Fruit fly (Drosophila melanogaster) whole organism, embryonic: ENCODE data around the gene CG2528.

Source experiments
- ATbp ChIP-seq: fragments of 200-800 bp; sonication (Bioruptor generic); optimal IDR thresholded peaks from 2 replicates; lab custom pipeline; 2017; ENCODE audit warnings: missing biosample characterization, mild to moderate bottlenecking, missing genetic modification characterization, missing genetic modification reagents
- Bgb ChIP-seq: fragments of 200-800 bp; sonication (Bioruptor generic); IDR thresholded peaks from 2 replicates; pipeline ENCODE4 v1.3.6; 2022; ENCODE audit warnings: missing biosample characterization, missing genetic modification characterization; ENCODE audit not compliant: partially characterized antibody
- C15 ChIP-seq: fragments of 200-800 bp; sonication (Bioruptor generic); IDR thresholded peaks from 3 replicates; pipeline ENCODE4 v1.3.6; 2022; ENCODE audit warnings: missing biosample characterization, missing genetic modification characterization
- CG10267 ChIP-seq: fragments of 200-800 bp; sonication (Bioruptor generic); optimal IDR thresholded peaks from 2 replicates; lab custom pipeline; 2018; ENCODE audit warnings: missing biosample characterization, mild to moderate bottlenecking, missing genetic modification characterization, moderate library complexity
- CG11560 ChIP-seq: fragments of 200-800 bp; sonication (Bioruptor generic); IDR thresholded peaks from 3 replicates; pipeline ENCODE4 v1.3.6; 2022; ENCODE audit warnings: missing biosample characterization, missing genetic modification characterization
- CG11723 ChIP-seq: fragments of 200-800 bp; sonication (Bioruptor generic); optimal IDR thresholded peaks from 2 replicates; lab custom pipeline; 2017; ENCODE audit warnings: missing biosample characterization, mild to moderate bottlenecking, missing genetic modification characterization
- CG12104 ChIP-seq: fragments of 200-800 bp; sonication (Bioruptor generic); optimal IDR thresholded peaks from 3 replicates; lab custom pipeline; 2016; ENCODE audit warnings: missing biosample characterization, missing genetic modification characterization
- CG13287 ChIP-seq: fragments of 200-800 bp; sonication (Bioruptor generic); IDR thresholded peaks from 2 replicates; pipeline ENCODE4 v1.3.6; 2022; ENCODE audit warnings: missing biosample characterization, missing genetic modification characterization; ENCODE audit not compliant: partially characterized antibody
- CG14050 ChIP-seq: fragments of 200-800 bp; sonication (Bioruptor generic); IDR thresholded peaks from 3 replicates; pipeline ENCODE4 v1.3.6; 2022; ENCODE audit warnings: missing biosample characterization, missing genetic modification characterization
- CG15696 ChIP-seq: fragments of 200-800 bp; sonication (Bioruptor generic); optimal IDR thresholded peaks from 2 replicates; lab custom pipeline; 2019; ENCODE audit warnings: missing biosample characterization, mild to moderate bottlenecking, missing genetic modification characterization, moderate library complexity
- CG1647 ChIP-seq: fragments of 200-800 bp; sonication (Bioruptor generic); optimal IDR thresholded peaks from 3 replicates; lab custom pipeline; 2016; ENCODE audit warnings: missing biosample characterization, missing genetic modification characterization
- CG18476 ChIP-seq: fragments of 200-800 bp; sonication (Bioruptor generic); optimal IDR thresholded peaks from 2 replicates; lab custom pipeline; 2016; ENCODE audit warnings: missing biosample characterization, mild to moderate bottlenecking, missing genetic modification characterization
- CG2116 ChIP-seq: fragments of 200-800 bp; sonication (Bioruptor generic); optimal IDR thresholded peaks from 3 replicates; lab custom pipeline; 2018; ENCODE audit warnings: missing biosample characterization, mild to moderate bottlenecking, missing genetic modification characterization
- CG2889 ChIP-seq: fragments of 200-800 bp; sonication (Bioruptor generic); IDR thresholded peaks from 3 replicates; pipeline ENCODE4 v1.3.6; 2022; ENCODE audit warnings: missing biosample characterization, missing genetic modification characterization
- CG34224 ChIP-seq: fragments of 200-800 bp; sonication (Bioruptor generic); IDR thresholded peaks from 3 replicates; pipeline ENCODE4 v1.3.6; 2022; ENCODE audit warnings: missing biosample characterization, missing genetic modification characterization; ENCODE audit not compliant: partially characterized antibody
- CG4282 ChIP-seq: fragments of 200-800 bp; sonication (Bioruptor generic); optimal IDR thresholded peaks from 2 replicates; lab custom pipeline; 2016; ENCODE audit warnings: missing biosample characterization, missing genetic modification characterization
- CG4328 ChIP-seq: fragments of 200-800 bp; sonication (Bioruptor generic); optimal IDR thresholded peaks from 3 replicates; lab custom pipeline; 2017; ENCODE audit warnings: missing biosample characterization, missing genetic modification reagents, missing genetic modification characterization
- CG5180 ChIP-seq: fragments of 200-800 bp; sonication (Bioruptor generic); optimal IDR thresholded peaks from 3 replicates; lab custom pipeline; 2017; ENCODE audit warnings: missing biosample characterization, missing genetic modification characterization, mild to moderate bottlenecking, moderate library complexity, missing genetic modification reagents
- CG6175 ChIP-seq: fragments of 200-800 bp; sonication (Bioruptor generic); IDR thresholded peaks from 3 replicates; pipeline ENCODE4 v1.3.6; 2022; ENCODE audit warnings: missing biosample characterization, missing genetic modification characterization
- CG6854 ChIP-seq: fragments of 200-800 bp; sonication (Bioruptor generic); optimal IDR thresholded peaks from 3 replicates; lab custom pipeline; 2017; ENCODE audit warnings: missing biosample characterization, mild to moderate bottlenecking, missing genetic modification characterization
- CG7963 ChIP-seq: fragments of 200-800 bp; sonication (Bioruptor generic); IDR thresholded peaks from 3 replicates; pipeline ENCODE4 v1.3.6; 2022; ENCODE audit warnings: missing biosample characterization, missing genetic modification characterization; ENCODE audit not compliant: partially characterized antibody
- CG9215 ChIP-seq: fragments of 200-800 bp; sonication (Bioruptor generic); IDR thresholded peaks from 2 replicates; pipeline ENCODE4 v1.3.6; 2022; ENCODE audit warnings: missing biosample characterization, missing genetic modification characterization
- CG9609 ChIP-seq: fragments of 200-800 bp; sonication (Bioruptor generic); optimal IDR thresholded peaks from 3 replicates; lab custom pipeline; 2016; ENCODE audit warnings: missing biosample characterization, missing genetic modification characterization
- CG9727 ChIP-seq: fragments of 200-800 bp; sonication (Bioruptor generic); optimal IDR thresholded peaks from 3 replicates; lab custom pipeline; 2017; ENCODE audit warnings: missing biosample characterization, mild to moderate bottlenecking, missing genetic modification characterization
- D19A ChIP-seq: fragments of 200-800 bp; optimal IDR thresholded peaks from 3 replicates; lab custom pipeline; 2019; ENCODE audit warnings: missing biosample characterization, mild to moderate bottlenecking, missing genetic modification characterization, moderate library complexity
- E2f1 ChIP-seq: fragments of 200-800 bp; sonication (Bioruptor generic); IDR thresholded peaks from 2 replicates; pipeline ENCODE4 v1.3.6; 2022; ENCODE audit warnings: missing biosample characterization, missing genetic modification characterization
- Ets65A ChIP-seq: fragments of 200-800 bp; sonication (Bioruptor generic); peaks from one replicate; lab custom pipeline; 2016; ENCODE audit warnings: missing biosample characterization, missing genetic modification characterization
- HLH4C ChIP-seq: fragments of 200-800 bp; sonication (Bioruptor generic); IDR thresholded peaks from 3 replicates; pipeline ENCODE4 v1.3.6; 2022; ENCODE audit warnings: missing biosample characterization, missing genetic modification characterization; ENCODE audit not compliant: partially characterized antibody
- Jarid2 ChIP-seq: fragments of 200-800 bp; sonication (Bioruptor generic); optimal IDR thresholded peaks from 3 replicates; lab custom pipeline; 2017; ENCODE audit warnings: mild to moderate bottlenecking, missing biosample characterization, missing genetic modification reagents, missing genetic modification characterization
- Lim3 ChIP-seq: fragments of 200-800 bp; sonication (Bioruptor generic); IDR thresholded peaks from 2 replicates; pipeline ENCODE4 v1.3.6; 2022; ENCODE audit warnings: missing biosample characterization, missing genetic modification characterization
- Max ChIP-seq: fragments of 200-800 bp; sonication (Bioruptor generic); optimal IDR thresholded peaks from 2 replicates; lab custom pipeline; 2016; ENCODE audit warnings: missing biosample characterization, mild to moderate bottlenecking, missing genetic modification characterization
- Rx ChIP-seq: fragments of 200-800 bp; sonication (Bioruptor generic); IDR thresholded peaks from 2 replicates; pipeline ENCODE4 v1.3.6; 2022; ENCODE audit warnings: missing biosample characterization, missing genetic modification characterization
- TFAM ChIP-seq: fragments of 200-800 bp; sonication (Bioruptor generic); optimal IDR thresholded peaks from 2 replicates; lab custom pipeline; 2017; ENCODE audit warnings: missing biosample characterization, missing genetic modification characterization, inconsistent platforms
- Xrp1 ChIP-seq: fragments of 200-800 bp; sonication (Bioruptor generic); IDR thresholded peaks from 2 replicates; pipeline ENCODE4 v1.3.6; 2022; ENCODE audit warnings: missing biosample characterization, missing genetic modification characterization
- ab ChIP-seq: fragments of 200-800 bp; sonication (Bioruptor generic); optimal IDR thresholded peaks from 2 replicates; lab custom pipeline; 2016; ENCODE audit warnings: missing biosample characterization, missing genetic modification characterization
- cg ChIP-seq: fragments of 200-800 bp; sonication (Bioruptor generic); optimal IDR thresholded peaks from 3 replicates; lab custom pipeline; 2019; ENCODE audit warnings: missing biosample characterization, mild to moderate bottlenecking, missing genetic modification characterization, moderate library complexity
- dan ChIP-seq: fragments of 200-800 bp; sonication (Bioruptor generic); IDR thresholded peaks from 2 replicates; pipeline ENCODE4 v1.3.6; 2022; ENCODE audit warnings: missing biosample characterization, missing genetic modification characterization
- dmrt99B ChIP-seq: fragments of 200-800 bp; sonication (Bioruptor generic); optimal IDR thresholded peaks from 2 replicates; lab custom pipeline; 2018; ENCODE audit warnings: missing biosample characterization, mild to moderate bottlenecking, missing genetic modification characterization, moderate library complexity
- dysf ChIP-seq: fragments of 200-800 bp; sonication (Bioruptor generic); IDR thresholded peaks from 3 replicates; pipeline ENCODE4 v1.3.6; 2022; ENCODE audit warnings: missing biosample characterization, missing genetic modification characterization
- fd96Cb ChIP-seq: fragments of 200-800 bp; sonication (Bioruptor generic); optimal IDR thresholded peaks from 2 replicates; lab custom pipeline; 2018; ENCODE audit warnings: missing biosample characterization, mild to moderate bottlenecking, missing genetic modification characterization, moderate library complexity
- hb ChIP-seq: fragments of 200-800 bp; sonication (Bioruptor generic); IDR thresholded peaks from 3 replicates; pipeline ENCODE4 v1.3.6; 2022; ENCODE audit warnings: missing biosample characterization, missing genetic modification characterization; ENCODE audit not compliant: partially characterized antibody
- hkb ChIP-seq, 2 experiments: fragments of 200-800 bp in 1 of 2; fragments of >200 bp in 1 of 2; sonication (Bioruptor generic) in 1 of 2; IDR thresholded peaks in 1 of 2; optimal IDR thresholded peaks in 1 of 2; 2 replicates each; pipeline versions ENCODE4 v1.3.6 to Lab custom; 2017 to 2022; ENCODE audit warnings: missing biosample characterization in 1 of 2, missing genetic modification characterization in 1 of 2
- mirr ChIP-seq: fragments of 200-800 bp; sonication (Bioruptor generic); optimal IDR thresholded peaks from 3 replicates; lab custom pipeline; 2018; ENCODE audit warnings: missing biosample characterization, mild to moderate bottlenecking, missing genetic modification characterization
- nau ChIP-seq: fragments of 200-800 bp; sonication (Bioruptor generic); optimal IDR thresholded peaks from 3 replicates; lab custom pipeline; 2017; ENCODE audit warnings: missing biosample characterization, mild to moderate bottlenecking, missing genetic modification characterization, missing genetic modification reagents
- p53 ChIP-seq: fragments of 200-800 bp; sonication (Bioruptor generic); optimal IDR thresholded peaks from 2 replicates; lab custom pipeline; 2016; ENCODE audit warnings: missing biosample characterization, missing genetic modification characterization
- pan ChIP-seq, 4 experiments: fragments of >200 bp in 3 of 4; fragments of 200-800 bp in 1 of 4; sonication (Bioruptor generic) in 1 of 4; optimal IDR thresholded peaks in 3 of 4; IDR thresholded peaks in 1 of 4; 2 replicates each; pipeline versions ENCODE4 v1.3.6 to Lab custom; 2017 to 2022; ENCODE audit warnings: missing biosample characterization in 2 of 4, missing genetic modification characterization in 2 of 4, mixed read lengths in 1 of 4
- shn ChIP-seq: fragments of 200-800 bp; sonication (Bioruptor generic); optimal IDR thresholded peaks from 3 replicates; lab custom pipeline; 2016; ENCODE audit warnings: missing biosample characterization, missing genetic modification characterization
- ssp ChIP-seq: fragments of 200-800 bp; sonication (Bioruptor generic); IDR thresholded peaks from 2 replicates; pipeline ENCODE4 v1.3.6; 2022; ENCODE audit warnings: missing biosample characterization, missing genetic modification characterization
- usp ChIP-seq: fragments of >200 bp; optimal IDR thresholded peaks from 2 replicates; lab custom pipeline; 2017; ENCODE audit warnings: missing biosample characterization, missing genetic modification characterization
- vfl ChIP-seq: fragments of 200-800 bp; sonication (Bioruptor generic); optimal IDR thresholded peaks from 2 replicates; lab custom pipeline; 2016; ENCODE audit warnings: missing biosample characterization, missing genetic modification characterization

The CG2528 gene

dm6 chr2L:22024362-22024761 is 31.6 kb upstream of the CG2528 start (continued):
- TF ChIP-seq CG5180 (GFP tag; lab: Kevin White, UChicago) (no peak), ssp (no peak), CG2116 (GFP tag; lab: Kevin White, UChicago) (no peak), shn (GFP tag; lab: Kevin White, UChicago) (no peak), hkb (optimal IDR thresholded peaks at IDR 0.05; lab: Kevin White, UChicago) (peak; percentile 48), hkb (GFP tag; IDR thresholded peaks at IDR 0.05; lab: Robert Waterston, UW) (no peak), nau (GFP tag; lab: Kevin White, UChicago) (no peak), C15 (GFP tag; lab: Robert Waterston, UW) (no peak), CG6854 (GFP tag; lab: Kevin White, UChicago) (no peak), D19A (tag; lab: Kevin White, UChicago) (no peak), CG11723 (GFP tag; lab: Kevin White, UChicago) (no peak), CG9727 (GFP tag; lab: Kevin White, UChicago) (no peak), CG12104 (no peak), ATbp (GFP tag; lab: Kevin White, UChicago) (no peak), CG11560 (tag; lab: Robert Waterston, UW) (no peak), dmrt99B (no peak), CG10267 (tag; lab: Kevin White, UChicago) (no peak), Ets65A (GFP tag; lab: Kevin White, UChicago) (peak; percentile 20), Xrp1 (no peak), CG2889 (no peak), p53 (GFP tag; lab: Kevin White, UChicago) (no peak), CG34224 (GFP tag; lab: Robert Waterston, UW) (0 out of 3 replicates have a peak, but pooled peaks have one; percentile 58), Max (GFP tag; lab: Kevin White, UChicago) (no peak), CG18476 (GFP tag; lab: Kevin White, UChicago) (no peak), CG4328 (GFP tag; lab: Kevin White, UChicago) (no peak), CG15696 (tag; lab: Kevin White, UChicago) (no peak), CG4282 (no peak), CG9609 (GFP tag; lab: Kevin White, UChicago) (no peak), Rx (GFP tag; lab: Robert Waterston, UW) (no peak), fd96Cb (tag; lab: Kevin White, UChicago) (no peak), usp (GFP tag; lab: Kevin White, UChicago) (no peak), mirr (GFP tag; lab: Kevin White, UChicago) (peak; percentile 39), vfl (GFP tag; lab: Kevin White, UChicago) (no peak), dan (GFP tag; lab: Robert Waterston, UW) (no peak), CG9215 (GFP tag; lab: Robert Waterston, UW) (no peak), Jarid2 (GFP tag; lab: Kevin White, UChicago) (peak; percentile 77), E2f1 (GFP tag; lab: Robert Waterston, UW) (no peak), Lim3 (GFP tag; lab: Robert Waterston, UW) (no peak), CG14050 (GFP tag; lab: Robert Waterston, UW) (no peak), CG6175 (GFP tag; lab: Robert Waterston, UW) (no peak), Bgb (GFP tag; lab: Robert Waterston, UW) (peak; percentile 79), CG13287 (GFP tag; lab: Robert Waterston, UW) (peak; percentile 61), CG7963 (GFP tag; lab: Robert Waterston, UW) (no peak), ab (GFP tag; lab: Kevin White, UChicago) (no peak), CG1647 (GFP tag; lab: Kevin White, UChicago) (no peak), cg (GFP tag; lab: Kevin White, UChicago) (peak; percentile 85), TFAM (GFP tag; lab: Kevin White, UChicago) (no peak), dysf (GFP tag; lab: Robert Waterston, UW) (no peak; the same call in 2 of the 3 replicates), hb (GFP tag; lab: Robert Waterston, UW) (no peak), pan (optimal IDR thresholded peaks at IDR 0.05; lab: Kevin White, UChicago) (no peak), pan (GFP tag; optimal IDR thresholded peaks at IDR 0.05 in 1 of 2, IDR thresholded peaks at IDR 0.05 in 1 of 2) (no peak), HLH4C (GFP tag; lab: Robert Waterston, UW) (peak; percentile 74)
